Fruit fly (Drosophila melanogaster) whole organism, embryonic: ENCODE measurements around the gene Prp3.

Experiments used
- Atf3 ChIP-seq: fragments of 200-800 bp; sonication (Bioruptor generic); optimal IDR thresholded peaks from 3 replicates; lab custom pipeline; 2016; ENCODE audit warnings: missing biosample characterization, missing genetic modification characterization
- Atf6 ChIP-seq: fragments of 200-800 bp; sonication (Bioruptor generic); IDR thresholded peaks from 2 replicates; pipeline ENCODE4 v1.3.6; 2022; ENCODE audit warnings: missing biosample characterization, missing genetic modification characterization
- CG10431 ChIP-seq: fragments of 200-800 bp; sonication (Bioruptor generic); optimal IDR thresholded peaks from 3 replicates; lab custom pipeline; 2018; ENCODE audit warnings: missing biosample characterization, mild to moderate bottlenecking, missing genetic modification characterization
- CG10654 ChIP-seq: fragments of 200-800 bp; sonication (Bioruptor generic); optimal IDR thresholded peaks from 2 replicates; lab custom pipeline; 2016; ENCODE audit warnings: missing biosample characterization, missing genetic modification characterization
- CG11398 ChIP-seq: fragments of 200-800 bp; sonication (Bioruptor generic); optimal IDR thresholded peaks from 2 replicates; lab custom pipeline; 2016; ENCODE audit warnings: missing biosample characterization, missing genetic modification characterization
- CG12155 ChIP-seq: fragments of 200-800 bp; sonication (Bioruptor generic); optimal IDR thresholded peaks from 3 replicates; lab custom pipeline; 2016; ENCODE audit warnings: missing biosample characterization, missing genetic modification characterization
- CG16813 ChIP-seq: fragments of 200-800 bp; sonication (Bioruptor generic); IDR thresholded peaks from 3 replicates; pipeline ENCODE4 v1.3.6; 2022; ENCODE audit warnings: missing biosample characterization, missing genetic modification characterization; ENCODE audit not compliant: partially characterized antibody
- CG17385 ChIP-seq: fragments of 200-800 bp; sonication (Bioruptor generic); optimal IDR thresholded peaks from 3 replicates; lab custom pipeline; 2018; ENCODE audit warnings: missing biosample characterization, mild to moderate bottlenecking, missing genetic modification characterization
- CG17829 ChIP-seq: fragments of 200-800 bp; optimal IDR thresholded peaks from 2 replicates; lab custom pipeline; 2019; ENCODE audit warnings: missing biosample characterization, mild to moderate bottlenecking, missing genetic modification characterization, moderate library complexity
- CG2678 ChIP-seq: fragments of 200-800 bp; sonication (Bioruptor generic); optimal IDR thresholded peaks from 3 replicates; lab custom pipeline; 2019; ENCODE audit warnings: missing biosample characterization, mild to moderate bottlenecking, missing genetic modification characterization, moderate library complexity
- CG2712 ChIP-seq: fragments of 200-800 bp; optimal IDR thresholded peaks from 3 replicates; lab custom pipeline; 2019; ENCODE audit warnings: missing biosample characterization, mild to moderate bottlenecking, missing genetic modification characterization, moderate library complexity
- CG32767 ChIP-seq: fragments of 200-800 bp; sonication (Bioruptor generic); IDR thresholded peaks from 2 replicates; pipeline ENCODE4 v1.3.6; 2022; ENCODE audit warnings: missing biosample characterization, missing genetic modification characterization
- CG4282 ChIP-seq: fragments of 200-800 bp; sonication (Bioruptor generic); optimal IDR thresholded peaks from 2 replicates; lab custom pipeline; 2016; ENCODE audit warnings: missing biosample characterization, missing genetic modification characterization
- CG6254 ChIP-seq: fragments of 200-800 bp; sonication (Bioruptor generic); optimal IDR thresholded peaks from 3 replicates; lab custom pipeline; 2017; ENCODE audit warnings: mild to moderate bottlenecking, missing biosample characterization, missing genetic modification reagents, missing genetic modification characterization
- CG7928 ChIP-seq: fragments of 200-800 bp; sonication (Bioruptor generic); optimal IDR thresholded peaks from 2 replicates; lab custom pipeline; 2017; ENCODE audit warnings: missing biosample characterization, mild to moderate bottlenecking, missing genetic modification characterization
- CG7987 ChIP-seq: fragments of 200-800 bp; sonication (Bioruptor generic); optimal IDR thresholded peaks from 2 replicates; lab custom pipeline; 2018; ENCODE audit warnings: missing biosample characterization, mild to moderate bottlenecking, missing genetic modification characterization, moderate library complexity
- CG8281 ChIP-seq: fragments of 200-800 bp; sonication (Bioruptor generic); optimal IDR thresholded peaks from 2 replicates; lab custom pipeline; 2018; ENCODE audit warnings: missing biosample characterization, mild to moderate bottlenecking, missing genetic modification characterization, moderate library complexity
- CG8388 ChIP-seq: fragments of 200-800 bp; sonication (Bioruptor generic); optimal IDR thresholded peaks from 2 replicates; lab custom pipeline; 2019; ENCODE audit warnings: missing biosample characterization, mild to moderate bottlenecking, missing genetic modification characterization, moderate library complexity
- CG9609 ChIP-seq: fragments of 200-800 bp; sonication (Bioruptor generic); optimal IDR thresholded peaks from 3 replicates; lab custom pipeline; 2016; ENCODE audit warnings: missing biosample characterization, missing genetic modification characterization
- D19A ChIP-seq: fragments of 200-800 bp; optimal IDR thresholded peaks from 3 replicates; lab custom pipeline; 2019; ENCODE audit warnings: missing biosample characterization, mild to moderate bottlenecking, missing genetic modification characterization, moderate library complexity
- E2f1 ChIP-seq: fragments of 200-800 bp; sonication (Bioruptor generic); IDR thresholded peaks from 2 replicates; pipeline ENCODE4 v1.3.6; 2022; ENCODE audit warnings: missing biosample characterization, missing genetic modification characterization
- Fer2 ChIP-seq: fragments of 200-800 bp; sonication (Bioruptor generic); optimal IDR thresholded peaks from 2 replicates; lab custom pipeline; 2018; ENCODE audit warnings: missing biosample characterization, mild to moderate bottlenecking, missing genetic modification characterization, moderate library complexity
- Lhr ChIP-seq: fragments of 200-800 bp; sonication (Bioruptor generic); optimal IDR thresholded peaks from 3 replicates; lab custom pipeline; 2017; ENCODE audit warnings: mild to moderate bottlenecking, missing biosample characterization, missing genetic modification reagents, missing genetic modification characterization
- Lpt ChIP-seq: fragments of >200 bp; optimal IDR thresholded peaks from 2 replicates; lab custom pipeline; 2018; ENCODE audit warnings: missing biosample characterization, missing genetic modification characterization
- Med ChIP-seq: fragments of 200-800 bp; sonication (Bioruptor generic); peaks from one replicate; lab custom pipeline; 2016; ENCODE audit warnings: missing biosample characterization, missing genetic modification characterization, mild to moderate bottlenecking, inconsistent platforms, moderate library complexity
- Oaz ChIP-seq: fragments of 200-800 bp; sonication (Bioruptor generic); IDR thresholded peaks from 2 replicates; pipeline ENCODE4 v1.3.6; 2022; ENCODE audit warnings: missing biosample characterization, missing genetic modification characterization
- Sry-β ChIP-seq: fragments of 200-800 bp; sonication (Bioruptor generic); optimal IDR thresholded peaks from 2 replicates; lab custom pipeline; 2018; ENCODE audit warnings: missing biosample characterization, mild to moderate bottlenecking, missing genetic modification characterization, moderate library complexity
- Taf1 ChIP-seq: fragments of 200-800 bp; sonication (Bioruptor generic); IDR thresholded peaks from 2 replicates; pipeline ENCODE4 v1.3.6; 2022; ENCODE audit warnings: missing biosample characterization, missing genetic modification characterization
- Xrp1 ChIP-seq: fragments of 200-800 bp; sonication (Bioruptor generic); IDR thresholded peaks from 2 replicates; pipeline ENCODE4 v1.3.6; 2022; ENCODE audit warnings: missing biosample characterization, missing genetic modification characterization
- abd-A ChIP-seq: fragments of 200-800 bp; sonication (Bioruptor generic); optimal IDR thresholded peaks from 3 replicates; lab custom pipeline; 2019; ENCODE audit warnings: missing biosample characterization, mild to moderate bottlenecking, missing genetic modification characterization, moderate library complexity
- aop ChIP-seq: fragments of 200-800 bp; sonication (Bioruptor generic); IDR thresholded peaks from 2 replicates; pipeline ENCODE4 v1.3.6; 2022; ENCODE audit warnings: missing biosample characterization, missing genetic modification characterization
- az2 ChIP-seq: fragments of 200-800 bp; sonication (Bioruptor generic); optimal IDR thresholded peaks from 3 replicates; lab custom pipeline; 2016; ENCODE audit warnings: missing biosample characterization, missing genetic modification characterization
- cas ChIP-seq: fragments of 200-800 bp; sonication (Bioruptor generic); IDR thresholded peaks from 2 replicates; pipeline ENCODE4 v1.3.6; 2022; ENCODE audit warnings: missing biosample characterization, missing genetic modification characterization
- chinmo ChIP-seq: fragments of 200-800 bp; sonication (Bioruptor generic); IDR thresholded peaks from 4 replicates; pipeline ENCODE4 v1.3.6; 2022; ENCODE audit warnings: missing biosample characterization, missing genetic modification characterization; ENCODE audit not compliant: partially characterized antibody
- crc ChIP-seq: fragments of 200-800 bp; sonication (Bioruptor generic); optimal IDR thresholded peaks from 2 replicates; lab custom pipeline; 2016; ENCODE audit warnings: missing biosample characterization, missing genetic modification characterization
- croc ChIP-seq: fragments of 200-800 bp; sonication (Bioruptor generic); conservative IDR thresholded peaks from 3 replicates; pipeline ENCODE4 v1.3.6; 2022; ENCODE audit warnings: missing biosample characterization, missing genetic modification characterization
- da ChIP-seq: fragments of 200-800 bp; sonication (Bioruptor generic); optimal IDR thresholded peaks from 2 replicates; lab custom pipeline; 2016; ENCODE audit warnings: missing biosample characterization, missing genetic modification characterization
- ind ChIP-seq: fragments of 200-800 bp; sonication (Bioruptor generic); optimal IDR thresholded peaks from 3 replicates; lab custom pipeline; 2016; ENCODE audit warnings: missing biosample characterization, missing genetic modification characterization
- lab ChIP-seq: fragments of 200-800 bp; sonication (Bioruptor generic); optimal IDR thresholded peaks from 3 replicates; lab custom pipeline; 2017; ENCODE audit warnings: missing biosample characterization, missing genetic modification characterization, mild to moderate bottlenecking, moderate library complexity, missing genetic modification reagents
- pb ChIP-seq: fragments of 200-800 bp; sonication (Bioruptor generic); optimal IDR thresholded peaks from 3 replicates; lab custom pipeline; 2016; ENCODE audit warnings: missing biosample characterization, missing genetic modification characterization
- sc ChIP-seq, 3 experiments: fragments of >200 bp in 2 of 3; fragments of 200-800 bp in 1 of 3; sonication (Bioruptor generic) in 1 of 3; optimal IDR thresholded peaks; 2 replicates in 2 of 3; 3 replicates in 1 of 3; lab custom pipeline; 2017; ENCODE audit warnings: mild to moderate bottlenecking in 1 of 3, missing biosample characterization in 1 of 3, missing genetic modification characterization in 1 of 3, missing genetic modification reagents in 1 of 3
- scrt ChIP-seq: fragments of 200-800 bp; sonication (Bioruptor generic); optimal IDR thresholded peaks from 2 replicates; lab custom pipeline; 2018; ENCODE audit warnings: missing biosample characterization, mild to moderate bottlenecking, missing genetic modification characterization, moderate library complexity
- sens ChIP-seq: fragments of 200-800 bp; sonication (Bioruptor generic); peaks from one replicate; lab custom pipeline; 2016; ENCODE audit warnings: missing biosample characterization, missing genetic modification characterization
- ssp ChIP-seq: fragments of 200-800 bp; sonication (Bioruptor generic); IDR thresholded peaks from 2 replicates; pipeline ENCODE4 v1.3.6; 2022; ENCODE audit warnings: missing biosample characterization, missing genetic modification characterization
- tap ChIP-seq: fragments of 200-800 bp; optimal IDR thresholded peaks from 3 replicates; lab custom pipeline; 2019; ENCODE audit warnings: missing biosample characterization, mild to moderate bottlenecking, missing genetic modification characterization, moderate library complexity
- ttk ChIP-seq: fragments of 200-800 bp; sonication (Bioruptor generic); IDR thresholded peaks from 2 replicates; pipeline ENCODE4 v2.1.2; 2022; ENCODE audit warnings: missing biosample characterization, missing genetic modification characterization
- unpg ChIP-seq: fragments of 200-800 bp; sonication (Bioruptor generic); optimal IDR thresholded peaks from 3 replicates; lab custom pipeline; 2018; ENCODE audit warnings: missing biosample characterization, mild to moderate bottlenecking, missing genetic modification characterization, moderate library complexity
- vnd ChIP-seq: fragments of 200-800 bp; sonication (Bioruptor generic); IDR thresholded peaks from 3 replicates; pipeline ENCODE4 v1.3.6; 2022; ENCODE audit warnings: missing biosample characterization, missing genetic modification characterization; ENCODE audit not compliant: partially characterized antibody
- zfh1 ChIP-seq: fragments of 200-800 bp; sonication (Bioruptor generic); IDR thresholded peaks from 3 replicates; pipeline ENCODE4 v1.3.6; 2022; ENCODE audit warnings: missing biosample characterization, missing genetic modification characterization

The Prp3 gene

DNA sequence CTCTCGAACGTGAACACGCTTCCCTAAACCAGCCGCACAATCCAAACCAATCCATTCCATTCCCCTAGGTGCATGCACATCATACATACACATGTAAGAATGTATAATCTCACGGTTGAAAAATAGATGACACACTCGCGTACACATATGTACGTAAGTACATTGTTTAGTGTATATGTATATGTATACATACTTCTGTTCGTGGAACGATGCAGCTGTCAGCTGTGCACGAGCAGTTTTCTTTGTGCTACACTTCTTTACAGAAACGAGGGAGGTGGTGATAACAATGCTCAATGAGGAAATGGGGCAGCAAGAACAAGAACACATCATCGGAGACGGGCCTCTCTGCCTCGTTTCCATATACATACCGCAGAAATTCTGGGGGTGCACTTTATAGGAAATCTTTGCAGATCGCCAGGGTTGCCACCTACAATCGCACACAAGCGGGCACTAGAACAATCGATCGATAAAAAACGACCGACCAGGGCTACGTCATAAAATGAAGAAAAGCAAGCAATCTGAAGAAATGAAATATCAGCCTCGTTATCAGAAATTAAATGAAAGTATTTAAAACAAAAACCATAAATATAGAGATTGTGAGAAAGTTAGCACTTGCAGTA, 10.7 kb upstream of the Prp3 start (continued):
- TF ChIP-seq az2 (no peak), Xrp1 (GFP tag; lab: Robert Waterston, UW) (peak; percentile 32; the same call in 1 of the 2 replicates), CG2712 (no peak), Atf6 (no peak), aop (GFP tag; lab: Robert Waterston, UW) (no peak), croc (GFP tag; lab: Robert Waterston, UW) (no peak), Lpt (no peak), CG9609 (GFP tag; lab: Kevin White, UChicago) (no peak), Sry-β (GFP tag; lab: Kevin White, UChicago) (no peak), ttk (no peak), ssp (GFP tag; lab: Robert Waterston, UW) (no peak), CG16813 (no peak), crc (no peak), lab (GFP tag; lab: Kevin White, UChicago) (no peak), pb (no peak), CG11398 (GFP tag; lab: Kevin White, UChicago) (no peak), E2f1 (GFP tag; lab: Robert Waterston, UW) (no peak), CG4282 (GFP tag; lab: Kevin White, UChicago) (no peak), abd-A (tag; lab: Kevin White, UChicago) (peak; percentile 22), Oaz (GFP tag; lab: Robert Waterston, UW) (no peak), CG7928 (GFP tag; lab: Kevin White, UChicago) (peak; percentile 42), CG17385 (GFP tag; lab: Kevin White, UChicago) (peak; percentile 73), Taf1 (GFP tag; lab: Robert Waterston, UW) (no peak), tap (tag; lab: Kevin White, UChicago) (no peak), CG10654 (no peak), CG17829 (tag; lab: Kevin White, UChicago) (no peak), CG6254 (no peak), sens (GFP tag; lab: Kevin White, UChicago) (peak; percentile 91), ind (no peak), vnd (GFP tag; lab: Robert Waterston, UW) (no peak), D19A (tag; lab: Kevin White, UChicago) (peak; percentile 11), CG8388 (GFP tag; lab: Kevin White, UChicago) (no peak), sc (optimal IDR thresholded peaks at IDR 0.05; lab: Kevin White, UChicago) (no peak), sc (GFP tag; optimal IDR thresholded peaks at IDR 0.05; lab: Kevin White, UChicago) (no peak), Lhr (GFP tag; lab: Kevin White, UChicago) (no peak), Med (GFP tag; lab: Kevin White, UChicago) (peak; percentile 21), unpg (GFP tag; lab: Kevin White, UChicago) (no peak), CG2678 (tag; lab: Kevin White, UChicago) (no peak), zfh1 (GFP tag; lab: Robert Waterston, UW) (0 out of 3 replicates have a peak, but pooled peaks have one; percentile 36), CG10431 (no peak), cas (GFP tag; lab: Robert Waterston, UW) (no peak), Atf3 (GFP tag; lab: Kevin White, UChicago) (no peak), CG32767 (GFP tag; lab: Robert Waterston, UW) (peak; percentile 81; the same call in 1 of the 2 replicates), chinmo (GFP tag; lab: Robert Waterston, UW) (0 out of 4 replicates have a peak, but pooled peaks have one; percentile 64), da (GFP tag; lab: Kevin White, UChicago) (no peak), CG7987 (peak; percentile 55), CG8281 (tag; lab: Kevin White, UChicago) (no peak), Fer2 (tag; lab: Kevin White, UChicago) (no peak), CG12155 (GFP tag; lab: Kevin White, UChicago) (no peak), scrt (GFP tag; lab: Kevin White, UChicago) (no peak)
